Fruit fly (Drosophila melanogaster) whole organism, embryonic: ENCODE results near the gene cerv.
A peak's percentile ranks its signal among the peaks of the same experiment; 100 is the strongest.

ENCODE experiments used
- Adf1 ChIP-seq: fragments of 200-800 bp; sonication (Bioruptor generic); IDR thresholded peaks from 2 replicates; pipeline ENCODE4 v1.3.6; 2022; ENCODE audit warnings: missing biosample characterization, missing genetic modification characterization
- CG1024 ChIP-seq: fragments of 200-800 bp; sonication (Bioruptor generic); IDR thresholded peaks from 2 replicates; pipeline ENCODE4 v1.3.6; 2022; ENCODE audit warnings: missing biosample characterization, missing genetic modification characterization
- CG12769 ChIP-seq: fragments of 200-800 bp; sonication (Bioruptor generic); optimal IDR thresholded peaks from 2 replicates; lab custom pipeline; 2019; ENCODE audit warnings: missing biosample characterization, mild to moderate bottlenecking, missing genetic modification characterization, moderate library complexity
- CG14710 ChIP-seq: fragments of 200-800 bp; sonication (Bioruptor generic); optimal IDR thresholded peaks from 3 replicates; lab custom pipeline; 2019; ENCODE audit warnings: missing biosample characterization, mild to moderate bottlenecking, missing genetic modification characterization, moderate library complexity
- CG15011 ChIP-seq: fragments of 200-800 bp; sonication (Bioruptor generic); optimal IDR thresholded peaks from 3 replicates; lab custom pipeline; 2018; ENCODE audit warnings: missing biosample characterization, mild to moderate bottlenecking, missing genetic modification characterization
- CG1603 ChIP-seq: fragments of 200-800 bp; sonication (Bioruptor generic); optimal IDR thresholded peaks from 2 replicates; lab custom pipeline; 2019; ENCODE audit warnings: missing biosample characterization, mild to moderate bottlenecking, missing genetic modification characterization, moderate library complexity
- CG16779 ChIP-seq: fragments of 200-800 bp; sonication (Bioruptor generic); IDR thresholded peaks from 2 replicates; pipeline ENCODE4 v1.3.6; 2022; ENCODE audit warnings: missing biosample characterization, missing genetic modification characterization
- CG16815 ChIP-seq: fragments of 200-800 bp; sonication (Bioruptor generic); optimal IDR thresholded peaks from 3 replicates; lab custom pipeline; 2017; ENCODE audit warnings: missing biosample characterization, mild to moderate bottlenecking, missing genetic modification characterization
- CG17328 ChIP-seq: fragments of 200-800 bp; sonication (Bioruptor generic); IDR thresholded peaks from 2 replicates; pipeline ENCODE4 v1.3.6; 2022; ENCODE audit warnings: missing biosample characterization, missing genetic modification characterization
- CG17361 ChIP-seq: fragments of 200-800 bp; sonication (Bioruptor generic); IDR thresholded peaks from 3 replicates; pipeline ENCODE4 v1.3.6; 2022; ENCODE audit warnings: missing biosample characterization, missing genetic modification characterization
- CG17385 ChIP-seq: fragments of 200-800 bp; sonication (Bioruptor generic); optimal IDR thresholded peaks from 3 replicates; lab custom pipeline; 2018; ENCODE audit warnings: missing biosample characterization, mild to moderate bottlenecking, missing genetic modification characterization
- CG18476 ChIP-seq: fragments of 200-800 bp; sonication (Bioruptor generic); optimal IDR thresholded peaks from 2 replicates; lab custom pipeline; 2016; ENCODE audit warnings: missing biosample characterization, mild to moderate bottlenecking, missing genetic modification characterization
- CG3065 ChIP-seq: fragments of 200-800 bp; sonication (Bioruptor generic); optimal IDR thresholded peaks from 2 replicates; lab custom pipeline; 2016; ENCODE audit warnings: missing biosample characterization, missing genetic modification characterization
- CG3163 ChIP-seq: fragments of 200-800 bp; sonication (Bioruptor generic); optimal IDR thresholded peaks from 3 replicates; lab custom pipeline; 2016; ENCODE audit warnings: missing biosample characterization, missing genetic modification characterization
- CG32772 ChIP-seq: fragments of 200-800 bp; sonication (Bioruptor generic); IDR thresholded peaks from 2 replicates; pipeline ENCODE4 v1.3.6; 2022; ENCODE audit warnings: missing biosample characterization, missing genetic modification characterization
- CG33213 ChIP-seq: fragments of 200-800 bp; sonication (Bioruptor generic); optimal IDR thresholded peaks from 3 replicates; lab custom pipeline; 2016; ENCODE audit warnings: missing biosample characterization, missing genetic modification characterization
- CG6272 ChIP-seq: fragments of 200-800 bp; sonication (Bioruptor generic); IDR thresholded peaks from 2 replicates; pipeline ENCODE4 v1.3.6; 2022; ENCODE audit warnings: missing biosample characterization, missing genetic modification characterization
- CG8281 ChIP-seq: fragments of 200-800 bp; sonication (Bioruptor generic); optimal IDR thresholded peaks from 2 replicates; lab custom pipeline; 2018; ENCODE audit warnings: missing biosample characterization, mild to moderate bottlenecking, missing genetic modification characterization, moderate library complexity
- CG8478 ChIP-seq: fragments of >200 bp; optimal IDR thresholded peaks from 2 replicates; lab custom pipeline; 2018
- Dll ChIP-seq: fragments of 200-800 bp; sonication (Bioruptor generic); IDR thresholded peaks from 4 replicates; pipeline ENCODE4 v1.3.6; 2022; ENCODE audit warnings: missing biosample characterization, missing genetic modification characterization; ENCODE audit not compliant: partially characterized antibody
- Doc2 ChIP-seq: fragments of 200-800 bp; sonication (Bioruptor generic); IDR thresholded peaks from 2 replicates; pipeline ENCODE4 v1.3.6; 2022; ENCODE audit warnings: missing biosample characterization, missing genetic modification characterization
- Doc3 ChIP-seq: fragments of 200-800 bp; sonication (Bioruptor generic); IDR thresholded peaks from 3 replicates; pipeline ENCODE4 v1.3.6; 2022; ENCODE audit warnings: missing biosample characterization, missing genetic modification characterization; ENCODE audit not compliant: partially characterized antibody
- Dp ChIP-seq: fragments of 200-800 bp; sonication (Bioruptor generic); optimal IDR thresholded peaks from 2 replicates; lab custom pipeline; 2018; ENCODE audit warnings: missing biosample characterization, mild to moderate bottlenecking, missing genetic modification characterization, moderate library complexity
- Eip74EF ChIP-seq, 2 experiments: fragments of 200-800 bp in 1 of 2; fragments of >200 bp in 1 of 2; sonication (Bioruptor generic) in 1 of 2; optimal IDR thresholded peaks; 2 replicates each; lab custom pipeline; 2017 to 2019; ENCODE audit warnings: missing biosample characterization in 2 of 2, missing genetic modification characterization in 2 of 2, mild to moderate bottlenecking in 1 of 2, moderate library complexity in 1 of 2
- Gsc ChIP-seq: fragments of 200-800 bp; sonication (Bioruptor generic); IDR thresholded peaks from 2 replicates; pipeline ENCODE4 v1.3.6; 2022; ENCODE audit warnings: missing biosample characterization, missing genetic modification characterization
- HLH4C ChIP-seq: fragments of 200-800 bp; sonication (Bioruptor generic); IDR thresholded peaks from 3 replicates; pipeline ENCODE4 v1.3.6; 2022; ENCODE audit warnings: missing biosample characterization, missing genetic modification characterization; ENCODE audit not compliant: partially characterized antibody
- HLHmδ ChIP-seq: fragments of 200-800 bp; sonication (Bioruptor generic); optimal IDR thresholded peaks from 2 replicates; lab custom pipeline; 2018; ENCODE audit warnings: missing biosample characterization, mild to moderate bottlenecking, missing genetic modification characterization, moderate library complexity
- HmgZ ChIP-seq: fragments of 200-800 bp; sonication (Bioruptor generic); optimal IDR thresholded peaks from 2 replicates; lab custom pipeline; 2018; ENCODE audit warnings: missing biosample characterization, mild to moderate bottlenecking, missing genetic modification characterization
- MESR4 ChIP-seq: fragments of 200-800 bp; sonication (Bioruptor generic); optimal IDR thresholded peaks from 2 replicates; lab custom pipeline; 2018; ENCODE audit warnings: missing biosample characterization, mild to moderate bottlenecking, missing genetic modification characterization, moderate library complexity
- Stat92E ChIP-seq, 3 experiments: fragments of >200 bp in 2 of 3; fragments of 200-800 bp in 1 of 3; sonication (Bioruptor generic) in 1 of 3; optimal IDR thresholded peaks; 2 replicates each; lab custom pipeline; 2017 to 2019; ENCODE audit warnings: missing biosample characterization in 3 of 3, missing genetic modification characterization in 3 of 3, mild to moderate bottlenecking in 1 of 3, moderate library complexity in 1 of 3
- Vsx1 ChIP-seq: fragments of 200-800 bp; sonication (Bioruptor generic); optimal IDR thresholded peaks from 2 replicates; lab custom pipeline; 2017; ENCODE audit warnings: missing biosample characterization, mild to moderate bottlenecking, missing genetic modification characterization, missing genetic modification reagents
- ab ChIP-seq: fragments of 200-800 bp; sonication (Bioruptor generic); optimal IDR thresholded peaks from 2 replicates; lab custom pipeline; 2016; ENCODE audit warnings: missing biosample characterization, missing genetic modification characterization
- amos ChIP-seq: fragments of 200-800 bp; sonication (Bioruptor generic); IDR thresholded peaks from 2 replicates; pipeline ENCODE4 v1.3.6; 2022; ENCODE audit warnings: missing biosample characterization, missing genetic modification characterization; ENCODE audit not compliant: partially characterized antibody
- ara ChIP-seq: fragments of 200-800 bp; sonication (Bioruptor generic); IDR thresholded peaks from 2 replicates; pipeline ENCODE4 v1.3.6; 2022; ENCODE audit warnings: missing biosample characterization, missing genetic modification characterization
- ash1 ChIP-seq: fragments of 200-800 bp; sonication (Bioruptor generic); optimal IDR thresholded peaks from 2 replicates; lab custom pipeline; 2018; ENCODE audit warnings: missing biosample characterization, mild to moderate bottlenecking, missing genetic modification characterization
- cad ChIP-seq: fragments of >200 bp; optimal IDR thresholded peaks from 2 replicates; lab custom pipeline; 2017; ENCODE audit warnings: missing biosample characterization, missing genetic modification characterization
- dmrt99B ChIP-seq: fragments of 200-800 bp; sonication (Bioruptor generic); optimal IDR thresholded peaks from 2 replicates; lab custom pipeline; 2018; ENCODE audit warnings: missing biosample characterization, mild to moderate bottlenecking, missing genetic modification characterization, moderate library complexity
- emc ChIP-seq: fragments of 200-800 bp; sonication (Bioruptor generic); optimal IDR thresholded peaks from 2 replicates; lab custom pipeline; 2016; ENCODE audit warnings: missing biosample characterization, missing genetic modification characterization
- ftz-f1 ChIP-seq: fragments of 200-800 bp; sonication (Bioruptor generic); optimal IDR thresholded peaks from 2 replicates; lab custom pipeline; 2016; ENCODE audit warnings: missing biosample characterization, missing genetic modification characterization
- gsb-n ChIP-seq: fragments of 200-800 bp; sonication (Bioruptor generic); optimal IDR thresholded peaks from 3 replicates; lab custom pipeline; 2018; ENCODE audit warnings: missing biosample characterization, mild to moderate bottlenecking, missing genetic modification characterization
- inv ChIP-seq: fragments of 200-800 bp; sonication (Bioruptor generic); IDR thresholded peaks from 2 replicates; pipeline ENCODE4 v1.3.6; 2022; ENCODE audit warnings: missing biosample characterization, missing genetic modification characterization; ENCODE audit not compliant: partially characterized antibody
- kah ChIP-seq: fragments of 200-800 bp; sonication (Bioruptor generic); optimal IDR thresholded peaks from 2 replicates; lab custom pipeline; 2018; ENCODE audit warnings: missing biosample characterization, mild to moderate bottlenecking, missing genetic modification characterization
- lola ChIP-seq, 3 experiments: fragments of >200 bp in 2 of 3; fragments of 200-800 bp in 1 of 3; sonication (Bioruptor generic) in 1 of 3; optimal IDR thresholded peaks; 2 replicates each; lab custom pipeline; 2017 to 2019; ENCODE audit warnings: missing biosample characterization in 3 of 3, missing genetic modification characterization in 3 of 3, mild to moderate bottlenecking in 1 of 3, moderate library complexity in 1 of 3
- org-1 ChIP-seq: fragments of 200-800 bp; sonication (Bioruptor generic); optimal IDR thresholded peaks from 2 replicates; lab custom pipeline; 2017; ENCODE audit warnings: missing biosample characterization, missing genetic modification characterization
- otp ChIP-seq: fragments of 200-800 bp; sonication (Bioruptor generic); IDR thresholded peaks from 3 replicates; pipeline ENCODE4, ENCODE4 v1.3.6; 2022; ENCODE audit warnings: missing biosample characterization, missing genetic modification characterization
- row ChIP-seq: fragments of 200-800 bp; sonication (Bioruptor generic); IDR thresholded peaks from 3 replicates; pipeline ENCODE4 v1.3.6; 2022; ENCODE audit warnings: missing biosample characterization, missing genetic modification characterization
- slbo ChIP-seq: fragments of 200-800 bp; sonication (Bioruptor generic); IDR thresholded peaks from 2 replicates; pipeline ENCODE4 v1.3.6; 2022; ENCODE audit warnings: missing biosample characterization, missing genetic modification characterization
- tin ChIP-seq: fragments of 200-800 bp; sonication (Bioruptor generic); optimal IDR thresholded peaks from 3 replicates; lab custom pipeline; 2016; ENCODE audit warnings: missing biosample characterization, missing genetic modification characterization
- tna ChIP-seq: fragments of 200-800 bp; sonication (Bioruptor generic); IDR thresholded peaks from 2 replicates; pipeline ENCODE4 v1.3.6; 2022; ENCODE audit warnings: missing biosample characterization, missing genetic modification characterization; ENCODE audit not compliant: partially characterized antibody
- vnd ChIP-seq: fragments of 200-800 bp; sonication (Bioruptor generic); IDR thresholded peaks from 3 replicates; pipeline ENCODE4 v1.3.6; 2022; ENCODE audit warnings: missing biosample characterization, missing genetic modification characterization; ENCODE audit not compliant: partially characterized antibody

Gene cerv

DNA sequence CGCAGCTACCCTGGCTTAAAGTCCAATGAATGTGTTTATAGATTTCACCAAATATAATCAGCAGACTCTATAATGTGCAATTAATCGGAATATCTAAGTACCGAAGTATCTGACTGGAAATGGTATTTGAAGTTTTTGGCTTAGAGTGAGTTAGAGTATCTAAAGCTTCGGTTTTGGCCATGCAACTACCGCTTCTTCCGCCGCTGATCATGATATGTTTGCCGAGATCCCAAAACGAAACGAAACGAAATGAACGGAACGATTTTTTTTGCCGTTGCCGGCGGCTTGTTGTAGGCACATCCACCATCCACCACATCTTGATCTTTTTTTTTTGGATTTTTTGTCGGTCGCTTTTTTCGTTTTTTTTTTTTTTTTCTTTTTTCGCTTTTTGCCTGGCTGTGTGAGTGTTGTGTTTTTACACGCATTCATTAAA lies 45.0 kb upstream of the cerv start (continued):
- TF ChIP-seq gsb-n (tag; lab: Kevin White, UChicago) (peak; percentile 9), Adf1 (GFP tag; lab: Robert Waterston, UW) (peak; percentile 37), CG8281 (tag; lab: Kevin White, UChicago) (peak; percentile 33), amos (GFP tag; lab: Robert Waterston, UW) (no peak), CG1024 (GFP tag; lab: Robert Waterston, UW) (peak; percentile 85), Doc2 (GFP tag; lab: Robert Waterston, UW) (peak; percentile 32; the same call in 1 of the 2 replicates), Dll (GFP tag; lab: Robert Waterston, UW) (no peak), CG6272 (GFP tag; lab: Robert Waterston, UW) (peak; percentile 77), inv (no peak), dmrt99B (tag; lab: Kevin White, UChicago) (peak; percentile 87), Dp (GFP tag; lab: Kevin White, UChicago) (no peak), CG17361 (GFP tag; lab: Robert Waterston, UW) (peak; percentile 65), CG3163 (GFP tag; lab: Kevin White, UChicago) (peak; percentile 15), CG12769 (tag; lab: Kevin White, UChicago) (peak; percentile 89), CG17328 (GFP tag; lab: Robert Waterston, UW) (peak; percentile 83), ara (GFP tag; lab: Robert Waterston, UW) (peak; percentile 77), CG16815 (GFP tag; lab: Kevin White, UChicago) (peak; percentile 29), MESR4 (GFP tag; lab: Kevin White, UChicago) (no peak), HmgZ (tag; lab: Kevin White, UChicago) (peak; percentile 68), Vsx1 (GFP tag; lab: Kevin White, UChicago) (peak; percentile 38), kah (peak; percentile 26), HLHmδ (GFP tag; lab: Kevin White, UChicago) (no peak), lola (GFP tag; optimal IDR thresholded peaks at IDR 0.05; lab: Kevin White, UChicago) (peak in 1 of 3 experiments; percentile 21), CG18476 (GFP tag; lab: Kevin White, UChicago) (peak; percentile 49), Eip74EF (GFP tag; optimal IDR thresholded peaks at IDR 0.05; lab: Kevin White, UChicago) (peak in 1 of 2 experiments; percentile 67), cad (GFP tag; lab: Kevin White, UChicago) (no peak), CG14710 (tag; lab: Kevin White, UChicago) (peak; percentile 25), CG32772 (GFP tag; lab: Robert Waterston, UW) (peak; percentile 83), vnd (no peak), Stat92E (GFP tag; optimal IDR thresholded peaks at IDR 0.05; lab: Kevin White, UChicago) (no peak), tna (no peak), CG33213 (peak; percentile 36), CG1603 (tag; lab: Kevin White, UChicago) (peak; percentile 85), otp (GFP tag; lab: Robert Waterston, UW) (peak; percentile 78), Gsc (GFP tag; lab: Robert Waterston, UW) (peak; percentile 42; the same call in 1 of the 2 replicates), ash1 (GFP tag; lab: Kevin White, UChicago) (no peak), CG17385 (peak; percentile 71), CG16779 (GFP tag; lab: Robert Waterston, UW) (peak; percentile 78), tin (GFP tag; lab: Kevin White, UChicago) (peak; percentile 67), Doc3 (no peak), CG3065 (GFP tag; lab: Kevin White, UChicago) (peak; percentile 8), emc (peak; percentile 56), CG15011 (GFP tag; lab: Kevin White, UChicago) (peak; percentile 45), org-1 (peak; percentile 72), ab (no peak), row (peak; percentile 89), slbo (peak; percentile 93), HLH4C (GFP tag; lab: Robert Waterston, UW) (no peak), ftz-f1 (GFP tag; lab: Kevin White, UChicago) (no peak), CG8478 (lab: Kevin White, UChicago) (no peak)
